Worm (Caenorhabditis elegans) whole organism, L2 larva: Measurements from ENCODE around the gene C54D10.5.

Source experiments
- C34F6.9 ChIP-seq: fragments of 150-350 bp; optimal IDR thresholded peaks from 2 replicates; lab custom pipeline; 2014; ENCODE audit warnings: missing biosample characterization, missing genetic modification characterization
- F13H6.1 ChIP-seq: sonication (generic microtip); optimal IDR thresholded peaks from 2 replicates; lab custom pipeline; 2016; ENCODE audit warnings: missing genetic modification characterization, missing compliant biosample characterization
- R02D3.7 ChIP-seq: fragments of 150-350 bp; optimal IDR thresholded peaks from 2 replicates; lab custom pipeline; 2014; ENCODE audit warnings: missing biosample characterization, missing genetic modification characterization
- Y55F3AM.14 ChIP-seq: fragments of 200-800 bp; sonication (Bioruptor generic); optimal IDR thresholded peaks from 2 replicates; lab custom pipeline; 2018; ENCODE audit warnings: mild to moderate bottlenecking, missing genetic modification characterization, missing compliant biosample characterization
- ZK546.5 ChIP-seq: sonication (generic microtip); optimal IDR thresholded peaks from 2 replicates; lab custom pipeline; 2017; ENCODE audit warnings: missing biosample characterization, missing genetic modification characterization
- aly-2 ChIP-seq: fragments of 150-350 bp; optimal IDR thresholded peaks from 2 replicates; lab custom pipeline; 2014; ENCODE audit warnings: missing biosample characterization, missing genetic modification characterization
- ama-1 ChIP-seq: fragments of 150-350 bp; optimal IDR thresholded peaks from 2 replicates; lab custom pipeline; 2018; ENCODE audit warnings: inconsistent platforms
- blmp-1 ChIP-seq: sonication (generic microtip); optimal IDR thresholded peaks from 2 replicates; lab custom pipeline; 2017; ENCODE audit warnings: missing genetic modification characterization, mild to moderate bottlenecking, missing compliant biosample characterization, antibody characterized with exemption, moderate library complexity; ENCODE audit not compliant: insufficient read depth
- ceh-16 ChIP-seq: fragments of 150-350 bp; optimal IDR thresholded peaks from 2 replicates; lab custom pipeline; 2014; ENCODE audit warnings: missing biosample characterization, missing genetic modification characterization
- crh-2 ChIP-seq: sonication (generic microtip); optimal IDR thresholded peaks from 2 replicates; lab custom pipeline; 2017; ENCODE audit warnings: missing biosample characterization, missing genetic modification characterization
- dmd-4 ChIP-seq: sonication (generic microtip); optimal IDR thresholded peaks from 2 replicates; lab custom pipeline; 2017; ENCODE audit warnings: missing biosample characterization, missing genetic modification characterization
- egl-27 ChIP-seq: sonication (generic microtip); optimal IDR thresholded peaks from 3 replicates; lab custom pipeline; 2017; ENCODE audit warnings: missing biosample characterization, missing genetic modification reagents, missing genetic modification characterization
- elt-1 ChIP-seq: fragments of 150-350 bp; optimal IDR thresholded peaks from 2 replicates; lab custom pipeline; 2014; ENCODE audit warnings: missing biosample characterization, missing genetic modification characterization
- elt-3 ChIP-seq: sonication (generic microtip); optimal IDR thresholded peaks from 2 replicates; lab custom pipeline; 2017; ENCODE audit warnings: missing biosample characterization, missing genetic modification characterization
- fos-1 ChIP-seq: fragments of 150-350 bp; optimal IDR thresholded peaks from 2 replicates; lab custom pipeline; 2014; ENCODE audit warnings: missing biosample characterization, missing genetic modification characterization
- gmeb-1 ChIP-seq: fragments of 150-350 bp; optimal IDR thresholded peaks from 2 replicates; lab custom pipeline; 2014; ENCODE audit warnings: missing biosample characterization, missing genetic modification characterization
- lin-11 ChIP-seq: fragments of 150-350 bp; sonication (generic microtip); optimal IDR thresholded peaks from 2 replicates; lab custom pipeline; 2014; ENCODE audit warnings: missing biosample characterization, missing genetic modification characterization, inconsistent platforms, mixed read lengths
- lin-13 ChIP-seq: fragments of 150-350 bp; optimal IDR thresholded peaks from 2 replicates; lab custom pipeline; 2014; ENCODE audit warnings: missing biosample characterization, missing genetic modification reagents, missing genetic modification characterization
- lin-39 ChIP-seq: fragments of 150-350 bp; optimal IDR thresholded peaks from 2 replicates; lab custom pipeline; 2014; ENCODE audit warnings: missing biosample characterization, missing genetic modification reagents, missing genetic modification characterization
- lsy-2 ChIP-seq, 2 experiments: fragments of 150-350 bp in 1 of 2; sonication (generic microtip) in 1 of 2; optimal IDR thresholded peaks; 2 replicates each; lab custom pipeline; 2014 to 2017; ENCODE audit warnings: missing biosample characterization in 2 of 2, missing genetic modification characterization in 2 of 2
- mab-5 ChIP-seq: fragments of 150-350 bp; optimal IDR thresholded peaks from 2 replicates; lab custom pipeline; 2014; ENCODE audit warnings: missing biosample characterization, missing genetic modification characterization
- mbf-1 ChIP-seq: sonication (generic microtip); optimal IDR thresholded peaks from 2 replicates; lab custom pipeline; 2017; ENCODE audit warnings: missing biosample characterization, missing genetic modification characterization
- mdl-1 ChIP-seq, 2 experiments: fragments of 150-350 bp in 1 of 2; sonication (generic microtip) in 1 of 2; optimal IDR thresholded peaks; 2 replicates each; lab custom pipeline; 2017; ENCODE audit warnings: missing biosample characterization in 2 of 2, missing genetic modification characterization in 2 of 2
- nhr-12 ChIP-seq: fragments of 150-350 bp; optimal IDR thresholded peaks from 2 replicates; lab custom pipeline; 2014; ENCODE audit warnings: missing biosample characterization, missing genetic modification characterization
- nhr-129 ChIP-seq: fragments of 150-350 bp; optimal IDR thresholded peaks from 2 replicates; lab custom pipeline; 2014; ENCODE audit warnings: missing biosample characterization, missing genetic modification characterization
- nhr-21 ChIP-seq: fragments of 150-350 bp; optimal IDR thresholded peaks from 2 replicates; lab custom pipeline; 2014; ENCODE audit warnings: missing biosample characterization, missing genetic modification characterization
- nhr-23 ChIP-seq: fragments of 150-350 bp; optimal IDR thresholded peaks from 2 replicates; lab custom pipeline; 2014; ENCODE audit warnings: missing biosample characterization, missing genetic modification reagents, missing genetic modification characterization
- nhr-237 ChIP-seq: fragments of 150-350 bp; optimal IDR thresholded peaks from 2 replicates; lab custom pipeline; 2014; ENCODE audit warnings: missing biosample characterization, missing genetic modification characterization
- nhr-25 ChIP-seq: fragments of 150-350 bp; sonication (generic microtip); optimal IDR thresholded peaks from 3 replicates; lab custom pipeline; 2014; ENCODE audit warnings: missing biosample characterization, missing genetic modification characterization
- nhr-6 ChIP-seq: fragments of 150-350 bp; optimal IDR thresholded peaks from 2 replicates; lab custom pipeline; 2014; ENCODE audit warnings: missing biosample characterization, missing genetic modification characterization
- nhr-77 ChIP-seq: fragments of 150-350 bp; optimal IDR thresholded peaks from 2 replicates; lab custom pipeline; 2014; ENCODE audit warnings: missing biosample characterization, missing genetic modification characterization
- sem-4 ChIP-seq: fragments of 150-350 bp; optimal IDR thresholded peaks from 2 replicates; lab custom pipeline; 2014; ENCODE audit warnings: missing biosample characterization, missing genetic modification reagents, missing genetic modification characterization
- skn-1 ChIP-seq: sonication (generic microtip); optimal IDR thresholded peaks from 2 replicates; lab custom pipeline; 2017; ENCODE audit warnings: missing biosample characterization, missing genetic modification characterization
- sma-9 ChIP-seq, 2 experiments: fragments of 150-350 bp in 1 of 2; sonication (generic microtip) in 1 of 2; optimal IDR thresholded peaks; 2 replicates each; lab custom pipeline; 2014 to 2016; ENCODE audit warnings: missing genetic modification characterization in 2 of 2, mild to moderate bottlenecking in 1 of 2, missing biosample characterization in 1 of 2, missing compliant biosample characterization in 1 of 2, missing genetic modification reagents in 1 of 2, moderate library complexity in 1 of 2
- snpc-4 ChIP-seq: fragments of 150-350 bp; optimal IDR thresholded peaks from 2 replicates; lab custom pipeline; 2014; ENCODE audit warnings: missing biosample characterization, missing genetic modification characterization
- unc-55 ChIP-seq: fragments of 150-350 bp; sonication (generic microtip); optimal IDR thresholded peaks from 3 replicates; lab custom pipeline; 2014; ENCODE audit warnings: missing biosample characterization, missing genetic modification reagents, missing genetic modification characterization
- unc-62 ChIP-seq: fragments of 150-350 bp; optimal IDR thresholded peaks from 2 replicates; lab custom pipeline; 2014; ENCODE audit warnings: missing biosample characterization, missing genetic modification reagents, missing genetic modification characterization
- zag-1 ChIP-seq: fragments of 150-350 bp; optimal IDR thresholded peaks from 2 replicates; lab custom pipeline; 2014; ENCODE audit warnings: missing biosample characterization, missing genetic modification characterization
- ztf-1 ChIP-seq: fragments of 200-800 bp; sonication (Bioruptor generic); conservative IDR thresholded peaks from 2 replicates; pipeline ENCODE4 v1.3.6; 2022; ENCODE audit warnings: missing genetic modification characterization, missing compliant biosample characterization
- ztf-11 ChIP-seq: sonication (generic microtip); optimal IDR thresholded peaks from 2 replicates; lab custom pipeline; 2017; ENCODE audit warnings: missing biosample characterization, missing genetic modification characterization
- ztf-4 ChIP-seq: fragments of 150-350 bp; optimal IDR thresholded peaks from 2 replicates; lab custom pipeline; 2014; ENCODE audit warnings: missing biosample characterization, missing genetic modification characterization

Gene C54D10.5

DNA sequence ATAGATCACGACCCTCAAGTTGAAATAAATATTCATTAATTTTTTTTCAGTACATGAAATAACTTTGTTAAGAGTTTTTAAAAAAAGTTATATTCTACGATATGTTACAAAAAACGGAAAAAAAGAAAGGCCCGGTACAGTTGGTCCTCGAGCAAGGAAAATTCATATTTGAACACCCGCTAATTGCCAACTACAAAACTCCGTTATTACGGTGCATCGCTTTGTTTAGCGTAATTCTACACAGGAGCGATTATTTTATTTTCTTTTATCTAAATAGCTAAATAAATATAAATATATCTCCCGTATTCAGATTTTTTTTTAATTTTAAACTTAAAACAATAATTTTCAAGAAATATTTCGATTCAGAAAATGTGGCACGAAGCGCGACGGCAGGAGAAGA, 21.3 kb downstream of the C54D10.5 start, which contains the start of gene F28C1.1:
Gene F28C1.1 (plus strand): TSS at position 365 of the 400 bp plus-strand sequence.
- TF ChIP-seq nhr-12 (tag; lab: Kevin White, UChicago) (no peak), elt-1 (tag; lab: Kevin White, UChicago) (no peak), C34F6.9 (tag; lab: Kevin White, UChicago) (peak; percentile 40), lin-11 (tag; lab: Kevin White, UChicago) (no peak), lin-13 (GFP tag; lab: Kevin White, UChicago) (peak; percentile 7), dmd-4 (tag; lab: Kevin White, UChicago) (no peak), fos-1 (no peak), ztf-4 (tag; lab: Kevin White, UChicago) (no peak), unc-55 (GFP tag; lab: Kevin White, UChicago) (peak; percentile 62), nhr-77 (no peak), mbf-1 (no peak), zag-1 (tag; lab: Kevin White, UChicago) (no peak), gmeb-1 (tag; lab: Kevin White, UChicago) (peak; percentile 89), ztf-1 (no peak), nhr-23 (tag; lab: Kevin White, UChicago) (no peak), elt-3 (no peak), lsy-2 (tag; optimal IDR thresholded peaks at IDR 0.05; lab: Kevin White, UChicago) (no peak), R02D3.7 (tag; lab: Kevin White, UChicago) (peak; percentile 29), F13H6.1 (no peak), ama-1 (no peak), nhr-25 (tag; lab: Kevin White, UChicago) (no peak), egl-27 (no peak)

DNA sequence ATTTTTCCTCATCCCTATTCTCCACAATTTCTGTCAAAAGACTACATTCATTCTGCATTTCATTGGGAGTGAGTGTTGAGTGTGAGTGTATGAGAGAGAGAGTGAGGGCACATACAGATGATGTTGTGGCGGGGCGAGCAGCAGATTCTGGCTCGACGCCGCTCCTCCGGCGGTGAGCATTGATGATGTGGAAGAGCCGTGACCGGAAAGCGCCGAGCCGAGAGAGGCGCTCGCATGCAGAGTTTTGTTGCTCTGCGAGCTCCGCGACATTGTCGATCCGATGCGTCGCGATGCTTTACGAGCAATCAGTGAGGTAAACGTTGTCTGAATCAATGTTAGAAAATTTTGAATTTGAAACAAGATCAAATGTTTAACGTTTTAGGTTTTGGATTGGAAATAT, 26.6 kb downstream of the C54D10.5 start:
- no peak for TF ChIP-seq egl-27
- no peak for TF ChIP-seq ztf-11 (tag; lab: Kevin White, UChicago)
- TF ChIP-seq lin-13 (GFP tag; lab: Kevin White, UChicago), result no peak
- TF ChIP-seq sma-9 (GFP tag; optimal IDR thresholded peaks at IDR 0.05; lab: Kevin White, UChicago), result no peak
- no peak for TF ChIP-seq sma-9 (tag; optimal IDR thresholded peaks at IDR 0.05; lab: Kevin White, UChicago)
- no peak for TF ChIP-seq nhr-129 (tag; lab: Kevin White, UChicago)
- no peak for TF ChIP-seq mbf-1
- TF ChIP-seq skn-1 (tag; lab: Kevin White, UChicago), result no peak
- no peak for TF ChIP-seq nhr-77
- TF ChIP-seq lin-11 (tag; lab: Kevin White, UChicago), result no peak
- no peak for TF ChIP-seq nhr-23 (tag; lab: Kevin White, UChicago)
- TF ChIP-seq nhr-25 (tag; lab: Kevin White, UChicago), result no peak

DNA sequence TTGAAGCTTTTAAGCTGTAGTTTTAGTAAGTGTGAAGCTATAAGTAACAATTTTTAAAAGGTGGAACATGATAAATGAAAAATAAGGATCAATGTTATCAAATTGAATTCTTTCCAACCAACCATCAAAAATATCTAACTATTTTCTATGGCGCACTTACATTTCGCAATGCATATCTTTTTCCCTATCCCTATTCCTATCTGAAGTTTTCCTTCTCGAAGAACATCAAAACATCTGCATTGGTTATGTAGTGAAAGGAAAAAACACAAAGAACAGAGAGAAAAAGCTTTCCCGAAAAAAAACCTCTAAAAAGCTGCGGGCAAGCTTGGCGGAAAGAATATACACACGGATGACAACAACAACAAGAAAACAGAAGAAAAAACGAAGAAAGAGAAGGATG, 31.4 kb downstream of the C54D10.5 start:
- TF ChIP-seq Y55F3AM.14 (GFP tag; lab: Kevin White, UChicago), result no peak
- peak; percentile 38 for TF ChIP-seq unc-55 (GFP tag; lab: Kevin White, UChicago)
- no peak for TF ChIP-seq ztf-11 (tag; lab: Kevin White, UChicago)
- TF ChIP-seq elt-3, result no peak
- no peak for TF ChIP-seq crh-2 (tag; lab: Kevin White, UChicago)

DNA sequence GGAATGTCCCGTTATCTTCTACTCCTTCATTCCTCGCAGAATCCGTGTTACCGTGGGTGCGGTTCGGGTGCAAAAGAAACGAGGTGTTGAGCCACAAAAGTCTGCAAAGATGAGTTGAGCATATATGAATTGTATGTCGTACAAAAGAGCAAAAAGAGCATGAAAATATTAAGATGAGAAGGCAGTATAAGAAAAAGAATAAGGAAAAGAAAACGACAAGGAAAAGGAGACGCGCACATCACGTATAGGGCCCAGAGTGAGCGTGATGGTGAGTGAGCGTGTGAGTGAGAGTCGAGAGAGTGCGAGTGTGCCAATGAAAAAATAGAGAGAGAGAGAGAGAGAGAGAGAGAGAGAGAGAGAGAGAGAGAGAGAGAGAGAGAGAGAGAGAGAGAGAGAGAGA, 33.8 kb downstream of the C54D10.5 start, which contains the start of gene egl-10:
Gene egl-10 (minus strand): TSS at position 101 of the 400 bp plus-strand sequence.
- TF ChIP-seq nhr-129 (tag; lab: Kevin White, UChicago), result peak; percentile 14
- peak in 1 of 2 experiments; percentile 8 for TF ChIP-seq lsy-2 (tag; optimal IDR thresholded peaks at IDR 0.05; lab: Kevin White, UChicago)
- no peak for TF ChIP-seq nhr-77
- TF ChIP-seq sma-9 (GFP tag; optimal IDR thresholded peaks at IDR 0.05; lab: Kevin White, UChicago), result peak; percentile 26
- TF ChIP-seq sma-9 (tag; optimal IDR thresholded peaks at IDR 0.05; lab: Kevin White, UChicago), result no peak

DNA sequence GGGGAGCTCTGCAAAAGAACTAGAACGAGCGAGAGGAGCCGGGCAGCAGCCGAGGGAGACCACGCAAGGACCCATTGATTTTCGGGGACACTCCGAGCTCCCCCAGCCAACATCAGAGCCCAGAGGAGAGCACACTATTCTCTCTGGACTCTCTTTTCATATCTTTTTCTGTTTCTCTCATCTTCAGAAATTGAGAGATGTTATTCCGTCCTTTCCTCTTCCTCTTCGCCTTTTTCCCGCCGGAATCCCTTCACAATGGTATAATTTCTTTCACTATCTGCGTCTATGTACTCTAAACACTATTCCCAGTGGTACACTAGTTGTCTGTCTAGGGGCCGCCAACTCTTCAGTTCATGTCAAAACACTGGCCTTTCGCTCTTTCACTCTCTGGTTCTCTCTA, 36.3 kb downstream of the C54D10.5 start:
- TF ChIP-seq unc-62 (no peak), nhr-237 (tag; lab: Kevin White, UChicago) (no peak), C34F6.9 (tag; lab: Kevin White, UChicago) (peak; percentile 96), mbf-1 (no peak), mab-5 (tag; lab: Kevin White, UChicago) (peak; percentile 21), sem-4 (tag; lab: Kevin White, UChicago) (peak; percentile 80), aly-2 (tag; lab: Kevin White, UChicago) (no peak), sma-9 (GFP tag; optimal IDR thresholded peaks at IDR 0.05; lab: Kevin White, UChicago) (peak; percentile 95), sma-9 (tag; optimal IDR thresholded peaks at IDR 0.05; lab: Kevin White, UChicago) (peak; percentile 23), blmp-1 (tag; lab: Kevin White, UChicago) (peak; percentile 26), Y55F3AM.14 (GFP tag; lab: Kevin White, UChicago) (peak; percentile 73), nhr-77 (no peak), lin-11 (tag; lab: Kevin White, UChicago) (peak; percentile 63), nhr-21 (tag; lab: Kevin White, UChicago) (peak; percentile 66), F13H6.1 (peak; percentile 96), ceh-16 (tag; lab: Kevin White, UChicago) (no peak), mdl-1 (tag; optimal IDR thresholded peaks at IDR 0.05; lab: Kevin White, UChicago) (peak in 1 of 2 experiments; percentile 67), elt-3 (no peak), ama-1 (no peak), gmeb-1 (tag; lab: Kevin White, UChicago) (peak; percentile 55), skn-1 (tag; lab: Kevin White, UChicago) (no peak), ZK546.5 (tag; lab: Kevin White, UChicago) (no peak), crh-2 (tag; lab: Kevin White, UChicago) (peak; percentile 89), nhr-6 (tag; lab: Kevin White, UChicago) (no peak), lin-39 (tag; lab: Kevin White, UChicago) (no peak), unc-55 (GFP tag; lab: Kevin White, UChicago) (peak; percentile 90), elt-1 (tag; lab: Kevin White, UChicago) (no peak), lin-13 (GFP tag; lab: Kevin White, UChicago) (peak; percentile 64), snpc-4 (tag; lab: Kevin White, UChicago) (peak; percentile 32)
